Fruit fly (Drosophila melanogaster) whole organism, embryonic: ENCODE results near the gene ich.
A peak's percentile ranks its signal among the peaks of the same experiment; 100 is the strongest.

Experiments
- Abd-B ChIP-seq: fragments of 200-800 bp; sonication (Bioruptor generic); optimal IDR thresholded peaks from 2 replicates; lab custom pipeline; 2018; ENCODE audit warnings: missing biosample characterization, mild to moderate bottlenecking, missing genetic modification characterization, moderate library complexity
- Atf6 ChIP-seq: fragments of 200-800 bp; sonication (Bioruptor generic); IDR thresholded peaks from 2 replicates; pipeline ENCODE4 v1.3.6; 2022; ENCODE audit warnings: missing biosample characterization, missing genetic modification characterization
- B-H2 ChIP-seq: fragments of 200-800 bp; sonication (Bioruptor generic); optimal IDR thresholded peaks from 2 replicates; lab custom pipeline; 2018; ENCODE audit warnings: missing biosample characterization, mild to moderate bottlenecking, missing genetic modification characterization
- BtbVII ChIP-seq: fragments of 200-800 bp; sonication (Bioruptor generic); optimal IDR thresholded peaks from 3 replicates; lab custom pipeline; 2017; ENCODE audit warnings: missing biosample characterization, mild to moderate bottlenecking, missing genetic modification characterization
- CG10431 ChIP-seq: fragments of 200-800 bp; sonication (Bioruptor generic); optimal IDR thresholded peaks from 3 replicates; lab custom pipeline; 2018; ENCODE audit warnings: missing biosample characterization, mild to moderate bottlenecking, missing genetic modification characterization
- CG10959 ChIP-seq: fragments of 200-800 bp; sonication (Bioruptor generic); IDR thresholded peaks from 2 replicates; pipeline ENCODE4 v1.3.6; 2022; ENCODE audit warnings: missing biosample characterization, missing genetic modification characterization
- CG11247 ChIP-seq: fragments of 200-800 bp; sonication (Bioruptor generic); IDR thresholded peaks from 2 replicates; pipeline ENCODE4 v1.3.6; 2022; ENCODE audit warnings: missing biosample characterization, missing genetic modification characterization
- CG11398 ChIP-seq: fragments of 200-800 bp; sonication (Bioruptor generic); optimal IDR thresholded peaks from 2 replicates; lab custom pipeline; 2016; ENCODE audit warnings: missing biosample characterization, missing genetic modification characterization
- CG11504 ChIP-seq: fragments of 200-800 bp; sonication (Bioruptor generic); optimal IDR thresholded peaks from 3 replicates; lab custom pipeline; 2019; ENCODE audit warnings: missing biosample characterization, mild to moderate bottlenecking, missing genetic modification characterization, moderate library complexity
- CG11560 ChIP-seq: fragments of 200-800 bp; sonication (Bioruptor generic); IDR thresholded peaks from 3 replicates; pipeline ENCODE4 v1.3.6; 2022; ENCODE audit warnings: missing biosample characterization, missing genetic modification characterization
- CG14014 ChIP-seq: fragments of 200-800 bp; sonication (Bioruptor generic); IDR thresholded peaks from 2 replicates; pipeline ENCODE4 v1.3.6; 2022; ENCODE audit warnings: missing biosample characterization, missing genetic modification characterization
- CG14860 ChIP-seq: fragments of 200-800 bp; sonication (Bioruptor generic); IDR thresholded peaks from 3 replicates; pipeline ENCODE4 v1.3.6; 2022; ENCODE audit warnings: missing biosample characterization, missing genetic modification characterization; ENCODE audit not compliant: partially characterized antibody
- CG15479 ChIP-seq: fragments of 200-800 bp; sonication (Bioruptor generic); optimal IDR thresholded peaks from 3 replicates; lab custom pipeline; 2019; ENCODE audit warnings: missing biosample characterization, mild to moderate bottlenecking, missing genetic modification characterization, moderate library complexity
- CG1603 ChIP-seq: fragments of 200-800 bp; sonication (Bioruptor generic); optimal IDR thresholded peaks from 2 replicates; lab custom pipeline; 2019; ENCODE audit warnings: missing biosample characterization, mild to moderate bottlenecking, missing genetic modification characterization, moderate library complexity
- CG17912 ChIP-seq: fragments of 200-800 bp; sonication (Bioruptor generic); optimal IDR thresholded peaks from 2 replicates; lab custom pipeline; 2018; ENCODE audit warnings: missing biosample characterization, mild to moderate bottlenecking, missing genetic modification characterization
- CG18011 ChIP-seq: fragments of 200-800 bp; sonication (Bioruptor generic); optimal IDR thresholded peaks from 2 replicates; lab custom pipeline; 2017; ENCODE audit warnings: missing biosample characterization, missing genetic modification characterization, mild to moderate bottlenecking, moderate library complexity, missing genotype
- CG2129 ChIP-seq: fragments of 200-800 bp; sonication (Bioruptor generic); IDR thresholded peaks from 2 replicates; pipeline ENCODE4 v1.3.6; 2022; ENCODE audit warnings: missing biosample characterization, missing genetic modification characterization; ENCODE audit not compliant: partially characterized antibody
- CG30431 ChIP-seq: fragments of 200-800 bp; sonication (Bioruptor generic); optimal IDR thresholded peaks from 2 replicates; lab custom pipeline; 2017; ENCODE audit warnings: missing biosample characterization, missing genetic modification characterization
- CG33213 ChIP-seq: fragments of 200-800 bp; sonication (Bioruptor generic); optimal IDR thresholded peaks from 3 replicates; lab custom pipeline; 2016; ENCODE audit warnings: missing biosample characterization, missing genetic modification characterization
- CG3847 ChIP-seq: fragments of 200-800 bp; sonication (Bioruptor generic); IDR thresholded peaks from 2 replicates; pipeline ENCODE4 v1.3.6; 2022; ENCODE audit warnings: missing biosample characterization, missing genetic modification characterization
- CG6175 ChIP-seq: fragments of 200-800 bp; sonication (Bioruptor generic); IDR thresholded peaks from 3 replicates; pipeline ENCODE4 v1.3.6; 2022; ENCODE audit warnings: missing biosample characterization, missing genetic modification characterization
- CG6654 ChIP-seq: fragments of 200-800 bp; sonication (Bioruptor generic); optimal IDR thresholded peaks from 2 replicates; lab custom pipeline; 2017; ENCODE audit warnings: missing biosample characterization, mild to moderate bottlenecking, missing genetic modification characterization
- CG8359 ChIP-seq: fragments of 200-800 bp; sonication (Bioruptor generic); optimal IDR thresholded peaks from 2 replicates; lab custom pipeline; 2017; ENCODE audit warnings: missing biosample characterization, mild to moderate bottlenecking, missing genetic modification characterization, borderline replicate concordance
- CG8924 ChIP-seq: fragments of 200-800 bp; optimal IDR thresholded peaks from 3 replicates; lab custom pipeline; 2019; ENCODE audit warnings: missing biosample characterization, mild to moderate bottlenecking, missing genetic modification characterization, moderate library complexity
- CG9215 ChIP-seq: fragments of 200-800 bp; sonication (Bioruptor generic); IDR thresholded peaks from 2 replicates; pipeline ENCODE4 v1.3.6; 2022; ENCODE audit warnings: missing biosample characterization, missing genetic modification characterization
- CG9609 ChIP-seq: fragments of 200-800 bp; sonication (Bioruptor generic); optimal IDR thresholded peaks from 3 replicates; lab custom pipeline; 2016; ENCODE audit warnings: missing biosample characterization, missing genetic modification characterization
- CHES-1-like ChIP-seq: fragments of 200-800 bp; sonication (Bioruptor generic); optimal IDR thresholded peaks from 2 replicates; lab custom pipeline; 2016; ENCODE audit warnings: missing biosample characterization, missing genetic modification characterization
- Camta ChIP-seq: fragments of 200-800 bp; sonication (Bioruptor generic); optimal IDR thresholded peaks from 2 replicates; lab custom pipeline; 2016; ENCODE audit warnings: missing biosample characterization, missing genetic modification characterization
- Ets97D ChIP-seq: fragments of 200-800 bp; sonication (Bioruptor generic); optimal IDR thresholded peaks from 3 replicates; lab custom pipeline; 2016; ENCODE audit warnings: missing biosample characterization, missing genetic modification characterization
- HHEX ChIP-seq: fragments of 200-800 bp; sonication (Bioruptor generic); optimal IDR thresholded peaks from 3 replicates; lab custom pipeline; 2017; ENCODE audit warnings: missing biosample characterization, mild to moderate bottlenecking, missing genetic modification characterization, missing genetic modification reagents
- Hr3 ChIP-seq: fragments of 200-800 bp; sonication (Bioruptor generic); optimal IDR thresholded peaks from 3 replicates; lab custom pipeline; 2016; ENCODE audit warnings: missing biosample characterization, missing genetic modification characterization
- NFAT ChIP-seq: fragments of 200-800 bp; sonication (Bioruptor generic); IDR thresholded peaks from 2 replicates; pipeline ENCODE4 v1.3.6; 2022; ENCODE audit warnings: missing biosample characterization, missing genetic modification characterization
- Rx ChIP-seq: fragments of 200-800 bp; sonication (Bioruptor generic); IDR thresholded peaks from 2 replicates; pipeline ENCODE4 v1.3.6; 2022; ENCODE audit warnings: missing biosample characterization, missing genetic modification characterization
- Six4 ChIP-seq: fragments of 200-800 bp; sonication (Bioruptor generic); optimal IDR thresholded peaks from 2 replicates; lab custom pipeline; 2016; ENCODE audit warnings: missing biosample characterization, missing genetic modification characterization
- Sox102F ChIP-seq: fragments of 200-800 bp; sonication (Bioruptor generic); optimal IDR thresholded peaks from 2 replicates; lab custom pipeline; 2018; ENCODE audit warnings: missing biosample characterization, mild to moderate bottlenecking, missing genetic modification characterization, moderate library complexity
- Ssrp ChIP-seq: fragments of 200-800 bp; sonication (Bioruptor generic); optimal IDR thresholded peaks from 2 replicates; lab custom pipeline; 2018; ENCODE audit warnings: missing biosample characterization, mild to moderate bottlenecking, missing genetic modification characterization, moderate library complexity
- Xbp1 ChIP-seq: fragments of 200-800 bp; sonication (Bioruptor generic); optimal IDR thresholded peaks from 3 replicates; lab custom pipeline; 2016; ENCODE audit warnings: missing biosample characterization, mild to moderate bottlenecking, missing genetic modification characterization
- ara ChIP-seq: fragments of 200-800 bp; sonication (Bioruptor generic); IDR thresholded peaks from 2 replicates; pipeline ENCODE4 v1.3.6; 2022; ENCODE audit warnings: missing biosample characterization, missing genetic modification characterization
- ash1 ChIP-seq: fragments of 200-800 bp; sonication (Bioruptor generic); optimal IDR thresholded peaks from 2 replicates; lab custom pipeline; 2018; ENCODE audit warnings: missing biosample characterization, mild to moderate bottlenecking, missing genetic modification characterization
- esg ChIP-seq: fragments of 200-800 bp; sonication (Bioruptor generic); conservative IDR thresholded peaks from 2 replicates; pipeline ENCODE4 v1.3.6; 2022; ENCODE audit warnings: missing biosample characterization, missing genetic modification characterization
- gt ChIP-seq: fragments of 200-800 bp; sonication (Bioruptor generic); IDR thresholded peaks from 2 replicates; pipeline ENCODE4 v1.3.6; 2022; ENCODE audit warnings: missing biosample characterization, missing genetic modification characterization
- lilli ChIP-seq: fragments of 200-800 bp; sonication (Bioruptor generic); optimal IDR thresholded peaks from 3 replicates; lab custom pipeline; 2016; ENCODE audit warnings: missing biosample characterization, missing genetic modification characterization
- nau ChIP-seq: fragments of 200-800 bp; sonication (Bioruptor generic); optimal IDR thresholded peaks from 3 replicates; lab custom pipeline; 2017; ENCODE audit warnings: missing biosample characterization, mild to moderate bottlenecking, missing genetic modification characterization, missing genetic modification reagents
- phol ChIP-seq: fragments of 200-800 bp; sonication (Bioruptor generic); optimal IDR thresholded peaks from 3 replicates; lab custom pipeline; 2018; ENCODE audit warnings: missing biosample characterization, mild to moderate bottlenecking, missing genetic modification characterization, moderate library complexity
- pum ChIP-seq: fragments of 200-800 bp; sonication (Bioruptor generic); optimal IDR thresholded peaks from 2 replicates; lab custom pipeline; 2016; ENCODE audit warnings: missing biosample characterization, missing genetic modification characterization
- stc ChIP-seq: fragments of 200-800 bp; sonication (Bioruptor generic); IDR thresholded peaks from 2 replicates; pipeline ENCODE4 v1.3.6; 2022; ENCODE audit warnings: missing biosample characterization, missing genetic modification characterization
- tap ChIP-seq: fragments of 200-800 bp; optimal IDR thresholded peaks from 3 replicates; lab custom pipeline; 2019; ENCODE audit warnings: missing biosample characterization, mild to moderate bottlenecking, missing genetic modification characterization, moderate library complexity
- trem ChIP-seq: fragments of 200-800 bp; optimal IDR thresholded peaks from 3 replicates; lab custom pipeline; 2019; ENCODE audit warnings: missing biosample characterization, mild to moderate bottlenecking, missing genetic modification characterization, moderate library complexity
- trh ChIP-seq: fragments of 200-800 bp; sonication (Bioruptor generic); optimal IDR thresholded peaks from 2 replicates; lab custom pipeline; 2016; ENCODE audit warnings: missing biosample characterization, missing genetic modification characterization
- wek ChIP-seq: fragments of 200-800 bp; sonication (Bioruptor generic); optimal IDR thresholded peaks from 3 replicates; lab custom pipeline; 2018; ENCODE audit warnings: missing biosample characterization, mild to moderate bottlenecking, missing genetic modification characterization, moderate library complexity

Gene ich

DNA sequence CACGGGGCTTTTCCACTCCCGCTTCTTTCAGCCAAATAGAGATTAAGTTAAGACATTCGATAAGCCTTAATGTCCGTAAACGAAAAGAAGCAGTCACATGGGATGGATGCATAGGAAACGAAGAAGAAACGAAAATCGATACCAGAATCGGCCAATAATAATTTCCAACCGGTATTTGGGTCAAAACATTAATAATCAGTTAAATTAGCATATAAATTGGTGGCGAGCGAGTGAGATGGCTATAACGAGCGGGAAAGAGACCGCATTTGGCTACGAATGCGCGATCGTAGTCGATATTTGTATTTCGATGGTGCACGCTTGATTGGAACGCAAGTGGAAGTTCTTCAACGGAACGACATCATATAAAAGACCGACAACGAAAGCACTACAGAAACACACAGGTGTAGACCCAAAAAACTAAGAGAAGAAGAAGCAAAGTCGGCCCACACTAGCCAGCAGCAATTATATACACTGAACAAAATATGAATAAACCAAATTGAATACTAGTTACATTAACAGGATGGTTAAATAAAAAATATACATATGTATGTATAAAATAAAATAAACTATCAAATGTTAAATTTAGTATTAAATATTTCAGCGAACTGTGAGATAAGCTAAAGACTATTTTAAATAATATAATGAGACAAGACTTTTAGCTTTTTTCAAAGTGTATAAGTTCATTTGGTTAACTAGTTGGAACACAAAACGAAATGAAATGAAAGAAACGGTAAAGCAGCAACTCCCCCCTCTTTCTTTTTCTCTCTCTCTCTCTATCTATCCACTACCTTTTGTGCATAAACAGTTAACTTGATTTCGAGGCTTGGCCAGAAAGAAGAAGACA is 8.1 kb downstream of the ich start (continued):
- TF ChIP-seq CG14860 (no peak), CG11560 (tag; lab: Robert Waterston, UW) (no peak), CG11398 (GFP tag; lab: Kevin White, UChicago) (no peak), tap (peak; percentile 75), CG30431 (GFP tag; lab: Kevin White, UChicago) (no peak), CG6175 (GFP tag; lab: Robert Waterston, UW) (no peak), stc (GFP tag; lab: Robert Waterston, UW) (no peak; the same call in 1 of the 2 replicates), CG14014 (no peak), Xbp1 (peak; percentile 33), trem (tag; lab: Kevin White, UChicago) (peak; percentile 80), CG8924 (tag; lab: Kevin White, UChicago) (peak; percentile 69), CG1603 (tag; lab: Kevin White, UChicago) (no peak), phol (tag; lab: Kevin White, UChicago) (peak; percentile 81), trh (GFP tag; lab: Kevin White, UChicago) (no peak), nau (GFP tag; lab: Kevin White, UChicago) (no peak), wek (no peak), CG8359 (GFP tag; lab: Kevin White, UChicago) (no peak), BtbVII (GFP tag; lab: Kevin White, UChicago) (no peak), CG9609 (GFP tag; lab: Kevin White, UChicago) (no peak), esg (GFP tag; lab: Robert Waterston, UW) (peak; percentile 29; the same call in 1 of the 2 replicates), pum (GFP tag; lab: Kevin White, UChicago) (no peak), Six4 (GFP tag; lab: Kevin White, UChicago) (peak; percentile 30), CG15479 (GFP tag; lab: Kevin White, UChicago) (no peak), CG11247 (no peak), NFAT (GFP tag; lab: Robert Waterston, UW) (no peak), CG33213 (GFP tag; lab: Kevin White, UChicago) (no peak), Ets97D (GFP tag; lab: Kevin White, UChicago) (no peak), CG17912 (no peak), Rx (GFP tag; lab: Robert Waterston, UW) (no peak), ara (GFP tag; lab: Robert Waterston, UW) (no peak), CG18011 (GFP tag; lab: Kevin White, UChicago) (no peak), Atf6 (no peak), CG11504 (tag; lab: Kevin White, UChicago) (no peak), gt (GFP tag; lab: Robert Waterston, UW) (no peak), CG6654 (GFP tag; lab: Kevin White, UChicago) (no peak), CG10959 (GFP tag; lab: Robert Waterston, UW) (no peak), CG10431 (no peak), B-H2 (GFP tag; lab: Kevin White, UChicago) (no peak), Camta (GFP tag; lab: Kevin White, UChicago) (no peak), HHEX (no peak), CHES-1-like (GFP tag; lab: Kevin White, UChicago) (no peak), Abd-B (GFP tag; lab: Kevin White, UChicago) (peak; percentile 42), Sox102F (peak; percentile 86), ash1 (GFP tag; lab: Kevin White, UChicago) (no peak), CG3847 (GFP tag; lab: Robert Waterston, UW) (no peak), CG9215 (GFP tag; lab: Robert Waterston, UW) (no peak), CG2129 (GFP tag; lab: Robert Waterston, UW) (no peak), Ssrp (peak; percentile 75), Hr3 (GFP tag; lab: Kevin White, UChicago) (peak; percentile 15), lilli (GFP tag; lab: Kevin White, UChicago) (no peak)
